Fruit fly (Drosophila melanogaster) whole organism: Measurements from ENCODE around the gene Mnn1.

Experiments used
- CG8478 ChIP-seq: fragments of >200 bp; optimal IDR thresholded peaks from 2 replicates; lab custom pipeline; 2018; ENCODE audit warnings: inconsistent platforms
- Dll ChIP-seq: fragments of >200 bp; optimal IDR thresholded peaks from 2 replicates; lab custom pipeline; 2017
- EcR ChIP-seq, 2 experiments: fragments of >200 bp; optimal IDR thresholded peaks; 2 replicates each; lab custom pipeline; 2017; ENCODE audit warnings: missing biosample characterization in 2 of 2, missing genetic modification characterization in 2 of 2, missing genetic modification reagents in 2 of 2
- pan ChIP-seq: fragments of >200 bp; optimal IDR thresholded peaks from 2 replicates; lab custom pipeline; 2017
- psq ChIP-seq: fragments of >200 bp; optimal IDR thresholded peaks from 2 replicates; lab custom pipeline; 2017
- usp ChIP-seq: fragments of >200 bp; optimal IDR thresholded peaks from 2 replicates; lab custom pipeline; 2017; ENCODE audit warnings: missing biosample characterization, missing genetic modification characterization, mixed read lengths

Gene Mnn1

DNA sequence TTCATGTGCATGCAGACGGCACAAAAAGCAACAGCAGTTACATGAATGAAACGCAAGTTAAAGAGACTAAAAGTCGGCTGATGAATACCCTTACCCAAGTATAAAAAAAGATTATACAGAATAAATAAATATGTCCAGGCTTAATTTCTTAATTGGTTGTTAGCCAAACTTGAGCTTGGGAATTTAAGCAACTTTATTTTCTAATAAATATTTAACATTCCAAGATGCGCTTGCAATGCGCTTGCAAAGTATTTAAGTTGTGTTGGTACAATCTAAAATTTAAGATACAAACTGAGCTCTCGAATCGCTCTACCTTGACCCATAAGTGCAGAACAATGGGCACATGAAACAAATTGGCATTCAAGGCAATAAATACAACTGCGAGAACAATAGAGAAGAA lies 51.8 kb downstream of the Mnn1 start:
- TF ChIP-seq EcR (GFP tag; optimal IDR thresholded peaks at IDR 0.05; lab: Kevin White, UChicago) = no peak
- TF ChIP-seq CG8478 (lab: Kevin White, UChicago) = no peak
- no peak for TF ChIP-seq Dll (lab: Kevin White, UChicago)
- TF ChIP-seq usp (GFP tag; lab: Kevin White, UChicago) = no peak
- TF ChIP-seq psq (lab: Kevin White, UChicago) = no peak
- TF ChIP-seq pan = no peak

dm6 chr2L:7110318-7110717 lies 54.2 kb downstream of the Mnn1 start:
- no peak for TF ChIP-seq psq (lab: Kevin White, UChicago)
- TF ChIP-seq EcR (GFP tag; optimal IDR thresholded peaks at IDR 0.05; lab: Kevin White, UChicago) = no peak
- no peak for TF ChIP-seq pan
- no peak for TF ChIP-seq Dll (lab: Kevin White, UChicago)
- TF ChIP-seq CG8478 (lab: Kevin White, UChicago) = no peak
- TF ChIP-seq usp (GFP tag; lab: Kevin White, UChicago) = no peak
